Worm (Caenorhabditis elegans): ENCODE results near the gene K06A4.7.

DNA sequence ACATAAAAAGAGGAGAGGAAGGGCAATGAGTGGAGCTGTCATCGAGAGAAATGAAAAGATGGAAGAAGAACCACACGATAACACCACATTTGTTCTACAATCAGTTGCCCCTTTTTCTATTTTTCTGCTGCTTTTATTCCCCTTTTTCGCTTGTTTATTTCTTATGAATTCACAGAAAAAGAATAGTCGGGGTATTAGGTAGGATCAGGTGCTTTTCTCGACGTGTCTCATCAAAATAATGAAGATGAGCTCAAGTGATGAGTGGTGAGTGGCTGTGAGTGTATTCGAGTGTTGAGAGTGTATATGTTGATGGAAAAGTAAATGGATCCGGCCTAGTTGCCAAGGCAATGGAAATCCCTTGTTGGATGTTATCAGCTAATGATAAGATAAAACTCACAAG is 5.8 kb downstream of the K06A4.7 start:
- TF ChIP-seq daf-12 (tag; optimal IDR thresholded peaks at IDR 0.05) (no peak), nhr-77 (tag; optimal IDR thresholded peaks at IDR 0.05) (no peak), unc-62 (GFP tag; optimal IDR thresholded peaks at IDR 0.05 in 1 of 2) (no peak), unc-62 (tag; optimal IDR thresholded peaks at IDR 0.05) (no peak), set-16 (GFP tag; IDR thresholded peaks at IDR 0.05) (no peak)

Measured in whole organism, L4 larva.